Fruit fly (Drosophila melanogaster) whole organism, embryonic: ENCODE data around the gene CG14205.

Experiments used
- Aef1 ChIP-seq: fragments of 200-800 bp; sonication (Bioruptor generic); IDR thresholded peaks from 3 replicates; pipeline ENCODE4 v1.3.6; 2022; ENCODE audit warnings: missing biosample characterization, missing genetic modification characterization
- BEAF-32 ChIP-seq: fragments of 200-800 bp; sonication (Bioruptor generic); optimal IDR thresholded peaks from 3 replicates; lab custom pipeline; 2017; ENCODE audit warnings: missing biosample characterization, missing genetic modification characterization, mild to moderate bottlenecking, moderate library complexity, missing genetic modification reagents
- CG10209 ChIP-seq: fragments of 200-800 bp; sonication (Bioruptor generic); optimal IDR thresholded peaks from 3 replicates; lab custom pipeline; 2017; ENCODE audit warnings: missing biosample characterization, mild to moderate bottlenecking, missing genetic modification characterization, missing genetic modification reagents
- CG12155 ChIP-seq: fragments of 200-800 bp; sonication (Bioruptor generic); optimal IDR thresholded peaks from 3 replicates; lab custom pipeline; 2016; ENCODE audit warnings: missing biosample characterization, missing genetic modification characterization
- CG12391 ChIP-seq: fragments of 200-800 bp; sonication (Bioruptor generic); optimal IDR thresholded peaks from 3 replicates; lab custom pipeline; 2018; ENCODE audit warnings: missing biosample characterization, mild to moderate bottlenecking, missing genetic modification characterization, moderate library complexity
- CG14710 ChIP-seq: fragments of 200-800 bp; sonication (Bioruptor generic); optimal IDR thresholded peaks from 3 replicates; lab custom pipeline; 2019; ENCODE audit warnings: missing biosample characterization, mild to moderate bottlenecking, missing genetic modification characterization, moderate library complexity
- CG1529 ChIP-seq: fragments of 200-800 bp; sonication (Bioruptor generic); optimal IDR thresholded peaks from 3 replicates; lab custom pipeline; 2018; ENCODE audit warnings: missing biosample characterization, missing genetic modification characterization
- CG17385 ChIP-seq: fragments of 200-800 bp; sonication (Bioruptor generic); optimal IDR thresholded peaks from 3 replicates; lab custom pipeline; 2018; ENCODE audit warnings: missing biosample characterization, mild to moderate bottlenecking, missing genetic modification characterization
- CG2202 ChIP-seq: fragments of 200-800 bp; sonication (Bioruptor generic); optimal IDR thresholded peaks from 2 replicates; lab custom pipeline; 2018; ENCODE audit warnings: missing biosample characterization, mild to moderate bottlenecking, missing genetic modification characterization
- CG2889 ChIP-seq: fragments of 200-800 bp; sonication (Bioruptor generic); IDR thresholded peaks from 3 replicates; pipeline ENCODE4 v1.3.6; 2022; ENCODE audit warnings: missing biosample characterization, missing genetic modification characterization
- CG30020 ChIP-seq: fragments of 200-800 bp; optimal IDR thresholded peaks from 2 replicates; lab custom pipeline; 2019; ENCODE audit warnings: missing biosample characterization, mild to moderate bottlenecking, missing genetic modification characterization, moderate library complexity
- CG3065 ChIP-seq: fragments of 200-800 bp; sonication (Bioruptor generic); optimal IDR thresholded peaks from 2 replicates; lab custom pipeline; 2016; ENCODE audit warnings: missing biosample characterization, missing genetic modification characterization
- CG31441 ChIP-seq: fragments of 200-800 bp; sonication (Bioruptor generic); IDR thresholded peaks from 2 replicates; pipeline ENCODE4 v1.3.6; 2022; ENCODE audit warnings: missing biosample characterization, missing genetic modification characterization
- CG3726 ChIP-seq: fragments of 200-800 bp; sonication (Bioruptor generic); IDR thresholded peaks from 3 replicates; pipeline ENCODE4, ENCODE4 v1.3.6; 2022; ENCODE audit warnings: missing biosample characterization, missing genetic modification characterization
- CG3995 ChIP-seq: fragments of 200-800 bp; sonication (Bioruptor generic); optimal IDR thresholded peaks from 3 replicates; lab custom pipeline; 2016; ENCODE audit warnings: missing biosample characterization, missing genetic modification characterization
- CG4328 ChIP-seq: fragments of 200-800 bp; sonication (Bioruptor generic); optimal IDR thresholded peaks from 3 replicates; lab custom pipeline; 2017; ENCODE audit warnings: missing biosample characterization, missing genetic modification reagents, missing genetic modification characterization
- CG5245 ChIP-seq: fragments of 200-800 bp; sonication (Bioruptor generic); optimal IDR thresholded peaks from 3 replicates; lab custom pipeline; 2016; ENCODE audit warnings: missing biosample characterization, missing genetic modification characterization
- CG6175 ChIP-seq: fragments of 200-800 bp; sonication (Bioruptor generic); IDR thresholded peaks from 3 replicates; pipeline ENCODE4 v1.3.6; 2022; ENCODE audit warnings: missing biosample characterization, missing genetic modification characterization
- CG6813 ChIP-seq: fragments of 200-800 bp; sonication (Bioruptor generic); optimal IDR thresholded peaks from 2 replicates; lab custom pipeline; 2017; ENCODE audit warnings: missing biosample characterization, missing genetic modification characterization, mild to moderate bottlenecking, moderate library complexity, missing genetic modification reagents
- Dp ChIP-seq: fragments of 200-800 bp; sonication (Bioruptor generic); optimal IDR thresholded peaks from 2 replicates; lab custom pipeline; 2018; ENCODE audit warnings: missing biosample characterization, mild to moderate bottlenecking, missing genetic modification characterization, moderate library complexity
- Dref ChIP-seq: fragments of 200-800 bp; sonication (Bioruptor generic); IDR thresholded peaks from 2 replicates; pipeline ENCODE4 v1.3.6; 2022; ENCODE audit warnings: missing biosample characterization, missing genetic modification characterization
- Drgx ChIP-seq: fragments of 200-800 bp; sonication (Bioruptor generic); IDR thresholded peaks from 2 replicates; pipeline ENCODE4 v1.3.6; 2022; ENCODE audit warnings: missing biosample characterization, missing genetic modification characterization
- H15 ChIP-seq: fragments of 200-800 bp; sonication (Bioruptor generic); IDR thresholded peaks from 3 replicates; pipeline ENCODE4 v1.3.6; 2022; ENCODE audit warnings: missing biosample characterization, missing genetic modification characterization
- HLH54F ChIP-seq: fragments of 200-800 bp; sonication (Bioruptor generic); optimal IDR thresholded peaks from 3 replicates; lab custom pipeline; 2016; ENCODE audit warnings: missing biosample characterization, missing genetic modification characterization
- Hey ChIP-seq: fragments of 200-800 bp; sonication (Bioruptor generic); optimal IDR thresholded peaks from 3 replicates; lab custom pipeline; 2018; ENCODE audit warnings: missing biosample characterization, mild to moderate bottlenecking, missing genetic modification characterization
- Hr39 ChIP-seq: fragments of >200 bp; optimal IDR thresholded peaks from 2 replicates; lab custom pipeline; 2017
- Lim3 ChIP-seq: fragments of 200-800 bp; sonication (Bioruptor generic); IDR thresholded peaks from 2 replicates; pipeline ENCODE4 v1.3.6; 2022; ENCODE audit warnings: missing biosample characterization, missing genetic modification characterization
- Lpt ChIP-seq: fragments of >200 bp; optimal IDR thresholded peaks from 2 replicates; lab custom pipeline; 2018; ENCODE audit warnings: missing biosample characterization, missing genetic modification characterization
- Mrtf ChIP-seq: fragments of 200-800 bp; sonication (Bioruptor generic); IDR thresholded peaks from 3 replicates; pipeline ENCODE4 v1.3.6; 2022; ENCODE audit warnings: missing biosample characterization, missing genetic modification characterization
- Myb ChIP-seq: fragments of 200-800 bp; sonication (Bioruptor generic); optimal IDR thresholded peaks from 2 replicates; lab custom pipeline; 2016; ENCODE audit warnings: missing biosample characterization, missing genetic modification characterization
- Opbp ChIP-seq: fragments of 200-800 bp; sonication (Bioruptor generic); IDR thresholded peaks from 3 replicates; pipeline ENCODE4 v1.3.6; 2022; ENCODE audit warnings: missing biosample characterization, missing genetic modification characterization; ENCODE audit not compliant: partially characterized antibody
- Poxn ChIP-seq: fragments of 200-800 bp; sonication (Bioruptor generic); IDR thresholded peaks from 2 replicates; pipeline ENCODE4 v1.3.6; 2022; ENCODE audit warnings: missing biosample characterization, missing genetic modification characterization
- Vsx1 ChIP-seq: fragments of 200-800 bp; sonication (Bioruptor generic); optimal IDR thresholded peaks from 2 replicates; lab custom pipeline; 2017; ENCODE audit warnings: missing biosample characterization, mild to moderate bottlenecking, missing genetic modification characterization, missing genetic modification reagents
- ac ChIP-seq: fragments of 200-800 bp; sonication (Bioruptor generic); optimal IDR thresholded peaks from 3 replicates; lab custom pipeline; 2017; ENCODE audit warnings: missing biosample characterization, mild to moderate bottlenecking, missing genetic modification characterization
- amos ChIP-seq: fragments of 200-800 bp; sonication (Bioruptor generic); IDR thresholded peaks from 2 replicates; pipeline ENCODE4 v1.3.6; 2022; ENCODE audit warnings: missing biosample characterization, missing genetic modification characterization; ENCODE audit not compliant: partially characterized antibody
- ase ChIP-seq: fragments of 200-800 bp; sonication (Bioruptor generic); IDR thresholded peaks from 3 replicates; pipeline ENCODE4 v1.3.6; 2022; ENCODE audit warnings: missing biosample characterization, missing genetic modification characterization
- ato ChIP-seq: fragments of 200-800 bp; sonication (Bioruptor generic); IDR thresholded peaks from 2 replicates; pipeline ENCODE4 v1.3.6; 2022; ENCODE audit warnings: missing biosample characterization, missing genetic modification characterization; ENCODE audit not compliant: partially characterized antibody
- br ChIP-seq: fragments of >200 bp; optimal IDR thresholded peaks from 2 replicates; lab custom pipeline; 2017
- cas ChIP-seq: fragments of 200-800 bp; sonication (Bioruptor generic); IDR thresholded peaks from 2 replicates; pipeline ENCODE4 v1.3.6; 2022; ENCODE audit warnings: missing biosample characterization, missing genetic modification characterization
- chm ChIP-seq: fragments of 200-800 bp; sonication (Bioruptor generic); IDR thresholded peaks from 2 replicates; pipeline ENCODE4 v1.3.6; 2022; ENCODE audit warnings: missing biosample characterization, missing genetic modification characterization
- chn ChIP-seq: fragments of 200-800 bp; sonication (Bioruptor generic); optimal IDR thresholded peaks from 2 replicates; lab custom pipeline; 2016; ENCODE audit warnings: missing biosample characterization, missing genetic modification characterization
- crp ChIP-seq, 2 experiments: fragments of 200-800 bp; sonication (Bioruptor generic); optimal IDR thresholded peaks; 2 replicates in 1 of 2; 3 replicates in 1 of 2; lab custom pipeline; 2017; ENCODE audit warnings: missing biosample characterization in 2 of 2, missing genetic modification characterization in 2 of 2, mild to moderate bottlenecking in 1 of 2, moderate library complexity in 1 of 2
- dan ChIP-seq: fragments of 200-800 bp; sonication (Bioruptor generic); IDR thresholded peaks from 2 replicates; pipeline ENCODE4 v1.3.6; 2022; ENCODE audit warnings: missing biosample characterization, missing genetic modification characterization
- emc ChIP-seq: fragments of 200-800 bp; sonication (Bioruptor generic); optimal IDR thresholded peaks from 2 replicates; lab custom pipeline; 2016; ENCODE audit warnings: missing biosample characterization, missing genetic modification characterization
- esg ChIP-seq: fragments of 200-800 bp; sonication (Bioruptor generic); conservative IDR thresholded peaks from 2 replicates; pipeline ENCODE4 v1.3.6; 2022; ENCODE audit warnings: missing biosample characterization, missing genetic modification characterization
- gsb ChIP-seq: fragments of 200-800 bp; sonication (Bioruptor generic); IDR thresholded peaks from 2 replicates; pipeline ENCODE4 v1.3.6; 2022; ENCODE audit warnings: missing biosample characterization, missing genetic modification characterization
- klu ChIP-seq: fragments of 200-800 bp; sonication (Bioruptor generic); IDR thresholded peaks from 2 replicates; pipeline ENCODE4 v1.3.6; 2022; ENCODE audit warnings: missing biosample characterization, missing genetic modification characterization
- onecut ChIP-seq: fragments of 200-800 bp; sonication (Bioruptor generic); IDR thresholded peaks from 2 replicates; pipeline ENCODE4 v1.3.6; 2022; ENCODE audit warnings: missing biosample characterization, missing genetic modification characterization
- ranshi ChIP-seq: fragments of 200-800 bp; sonication (Bioruptor generic); IDR thresholded peaks from 2 replicates; pipeline ENCODE4 v1.3.6; 2022; ENCODE audit warnings: missing biosample characterization, missing genetic modification characterization
- sr ChIP-seq: fragments of 200-800 bp; sonication (Bioruptor generic); IDR thresholded peaks from 3 replicates; pipeline ENCODE4 v1.3.6; 2022; ENCODE audit warnings: missing biosample characterization, missing genetic modification characterization
- tap ChIP-seq: fragments of 200-800 bp; optimal IDR thresholded peaks from 3 replicates; lab custom pipeline; 2019; ENCODE audit warnings: missing biosample characterization, mild to moderate bottlenecking, missing genetic modification characterization, moderate library complexity
- ttk ChIP-seq: fragments of 200-800 bp; sonication (Bioruptor generic); IDR thresholded peaks from 2 replicates; pipeline ENCODE4 v2.1.2; 2022; ENCODE audit warnings: missing biosample characterization, missing genetic modification characterization
- zf30C ChIP-seq: fragments of 200-800 bp; sonication (Bioruptor generic); optimal IDR thresholded peaks from 3 replicates; lab custom pipeline; 2018; ENCODE audit warnings: missing biosample characterization, mild to moderate bottlenecking, missing genetic modification characterization

Gene CG14205

dm6 chrX:19604997-19605396 is 12.6 kb downstream of the CG14205 start, which contains the start of gene CG14207 (continued):
- TF ChIP-seq CG12391: no peak
- no peak for TF ChIP-seq klu (GFP tag; lab: Robert Waterston, UW)
- TF ChIP-seq onecut (GFP tag; lab: Robert Waterston, UW): no peak
- TF ChIP-seq H15: no peak
- no peak for TF ChIP-seq CG3726 (GFP tag; lab: Robert Waterston, UW)
- no peak for TF ChIP-seq Vsx1
- peak; percentile 28 for TF ChIP-seq Myb
- TF ChIP-seq CG2202 (tag; lab: Kevin White, UChicago): no peak
- TF ChIP-seq Hr39: no peak
- TF ChIP-seq chn (GFP tag; lab: Kevin White, UChicago): no peak
- peak; percentile 61 for TF ChIP-seq BEAF-32 (GFP tag; lab: Kevin White, UChicago)
- no peak for TF ChIP-seq Drgx (GFP tag; lab: Robert Waterston, UW)
- TF ChIP-seq CG4328: no peak
- no peak for TF ChIP-seq ac
- no peak for TF ChIP-seq CG3995 (GFP tag; lab: Kevin White, UChicago)
- TF ChIP-seq CG2889 (GFP tag; lab: Robert Waterston, UW): no peak
- peak; percentile 17 for TF ChIP-seq CG17385 (GFP tag; lab: Kevin White, UChicago)
- TF ChIP-seq Opbp (GFP tag; lab: Robert Waterston, UW): peak; percentile 86
- no peak for TF ChIP-seq Lpt (GFP tag; lab: Kevin White, UChicago)
- no peak for TF ChIP-seq zf30C (GFP tag; lab: Kevin White, UChicago)
- TF ChIP-seq emc (GFP tag; lab: Kevin White, UChicago): no peak
- TF ChIP-seq CG1529 (GFP tag; lab: Kevin White, UChicago): peak; percentile 6
- TF ChIP-seq br (lab: Kevin White, UChicago): no peak
- TF ChIP-seq Dref (GFP tag; lab: Robert Waterston, UW): peak; percentile 87
- TF ChIP-seq CG12155: no peak
- TF ChIP-seq Hey: no peak
- TF ChIP-seq CG6813 (GFP tag; lab: Kevin White, UChicago): no peak
- no peak for TF ChIP-seq CG30020 (tag; lab: Kevin White, UChicago)
- TF ChIP-seq cas (GFP tag; lab: Robert Waterston, UW): no peak
- TF ChIP-seq dan (GFP tag; lab: Robert Waterston, UW): no peak
- peak; percentile 82 for TF ChIP-seq ato (GFP tag; lab: Robert Waterston, UW)
- TF ChIP-seq CG10209 (GFP tag; lab: Kevin White, UChicago): no peak
- 0 out of 2 replicates have a peak, but pooled peaks have one; percentile 14 for TF ChIP-seq CG31441
- no peak for TF ChIP-seq ranshi
- no peak for TF ChIP-seq Mrtf (GFP tag; lab: Robert Waterston, UW)
- TF ChIP-seq CG6175 (GFP tag; lab: Robert Waterston, UW): no peak
- TF ChIP-seq gsb (GFP tag; lab: Robert Waterston, UW): 0 out of 2 replicates have a peak, but pooled peaks have one; percentile 8
- TF ChIP-seq CG5245 (GFP tag; lab: Kevin White, UChicago): no peak
- TF ChIP-seq CG14710 (tag; lab: Kevin White, UChicago): peak; percentile 11
- TF ChIP-seq ase: no peak
- no peak for TF ChIP-seq Poxn (GFP tag; lab: Robert Waterston, UW)
- TF ChIP-seq Lim3: no peak
- peak; percentile 61; the same call in 1 of the 2 replicates for TF ChIP-seq chm
- no peak for TF ChIP-seq ttk (GFP tag; lab: Robert Waterston, UW)
- no peak for TF ChIP-seq esg (GFP tag; lab: Robert Waterston, UW)
- peak; percentile 67; the same call in 1 of the 2 replicates for TF ChIP-seq amos (GFP tag; lab: Robert Waterston, UW)
- TF ChIP-seq tap (tag; lab: Kevin White, UChicago): no peak
- TF ChIP-seq HLH54F (GFP tag; lab: Kevin White, UChicago): no peak
- no peak for TF ChIP-seq Aef1 (GFP tag; lab: Robert Waterston, UW)
- no peak for TF ChIP-seq CG3065 (GFP tag; lab: Kevin White, UChicago)
- TF ChIP-seq Dp (GFP tag; lab: Kevin White, UChicago): peak; percentile 78
- no peak for TF ChIP-seq crp (GFP tag; optimal IDR thresholded peaks at IDR 0.05; lab: Kevin White, UChicago)
- 0 out of 3 replicates have a peak, but pooled peaks have one; percentile 12 for TF ChIP-seq sr (GFP tag; lab: Robert Waterston, UW)
